Worm (Caenorhabditis elegans): ENCODE data around the gene aat-7.

- TF ChIP-seq ama-1 (optimal IDR thresholded peaks at IDR 0.05), result no peak
- TF ChIP-seq hlh-15 (tag; optimal IDR thresholded peaks at IDR 0.05), result no peak
- no peak for TF ChIP-seq ceh-6 (GFP tag; optimal IDR thresholded peaks at IDR 0.05)
- TF ChIP-seq fkh-10 (GFP tag; optimal IDR thresholded peaks at IDR 0.05), result no peak
- TF ChIP-seq ets-4 (tag; optimal IDR thresholded peaks at IDR 0.05), result no peak
- TF ChIP-seq rnt-1 (tag; optimal IDR thresholded peaks at IDR 0.05), result no peak
Measured at ce11 chrII:1344524-1345119, 42.0 kb upstream of the aat-7 start.
